Fruit fly (Drosophila melanogaster) whole organism, embryonic: Measurements from ENCODE around the gene Tctp.
A peak's percentile ranks its signal among the peaks of the same experiment; 100 is the strongest.

ENCODE experiments used
- ATbp ChIP-seq: fragments of 200-800 bp; sonication (Bioruptor generic); optimal IDR thresholded peaks from 2 replicates; lab custom pipeline; 2017; ENCODE audit warnings: missing biosample characterization, mild to moderate bottlenecking, missing genetic modification characterization, missing genetic modification reagents
- CG11085 ChIP-seq: fragments of 200-800 bp; sonication (Bioruptor generic); IDR thresholded peaks from 2 replicates; pipeline ENCODE4 v1.3.6; 2022; ENCODE audit warnings: missing biosample characterization, missing genetic modification characterization
- CG14710 ChIP-seq: fragments of 200-800 bp; sonication (Bioruptor generic); optimal IDR thresholded peaks from 3 replicates; lab custom pipeline; 2019; ENCODE audit warnings: missing biosample characterization, mild to moderate bottlenecking, missing genetic modification characterization, moderate library complexity
- CG1529 ChIP-seq: fragments of 200-800 bp; sonication (Bioruptor generic); optimal IDR thresholded peaks from 3 replicates; lab custom pipeline; 2018; ENCODE audit warnings: missing biosample characterization, missing genetic modification characterization
- CG16779 ChIP-seq: fragments of 200-800 bp; sonication (Bioruptor generic); IDR thresholded peaks from 2 replicates; pipeline ENCODE4 v1.3.6; 2022; ENCODE audit warnings: missing biosample characterization, missing genetic modification characterization
- CG17328 ChIP-seq: fragments of 200-800 bp; sonication (Bioruptor generic); IDR thresholded peaks from 2 replicates; pipeline ENCODE4 v1.3.6; 2022; ENCODE audit warnings: missing biosample characterization, missing genetic modification characterization
- CG17385 ChIP-seq: fragments of 200-800 bp; sonication (Bioruptor generic); optimal IDR thresholded peaks from 3 replicates; lab custom pipeline; 2018; ENCODE audit warnings: missing biosample characterization, mild to moderate bottlenecking, missing genetic modification characterization
- CG18619 ChIP-seq: fragments of 200-800 bp; sonication (Bioruptor generic); optimal IDR thresholded peaks from 3 replicates; lab custom pipeline; 2017; ENCODE audit warnings: missing biosample characterization, mild to moderate bottlenecking, missing genetic modification characterization
- CG2202 ChIP-seq: fragments of 200-800 bp; sonication (Bioruptor generic); optimal IDR thresholded peaks from 2 replicates; lab custom pipeline; 2018; ENCODE audit warnings: missing biosample characterization, mild to moderate bottlenecking, missing genetic modification characterization
- CG3281 ChIP-seq: fragments of 200-800 bp; sonication (Bioruptor generic); optimal IDR thresholded peaks from 3 replicates; lab custom pipeline; 2017; ENCODE audit warnings: missing biosample characterization, mild to moderate bottlenecking, missing genetic modification characterization
- CG3726 ChIP-seq: fragments of 200-800 bp; sonication (Bioruptor generic); IDR thresholded peaks from 3 replicates; pipeline ENCODE4, ENCODE4 v1.3.6; 2022; ENCODE audit warnings: missing biosample characterization, missing genetic modification characterization
- CG4424 ChIP-seq: fragments of 200-800 bp; sonication (Bioruptor generic); optimal IDR thresholded peaks from 3 replicates; lab custom pipeline; 2016; ENCODE audit warnings: missing biosample characterization, missing genetic modification characterization
- CG6175 ChIP-seq: fragments of 200-800 bp; sonication (Bioruptor generic); IDR thresholded peaks from 3 replicates; pipeline ENCODE4 v1.3.6; 2022; ENCODE audit warnings: missing biosample characterization, missing genetic modification characterization
- CG6765 ChIP-seq: fragments of 200-800 bp; sonication (Bioruptor generic); optimal IDR thresholded peaks from 3 replicates; lab custom pipeline; 2017; ENCODE audit warnings: missing biosample characterization, mild to moderate bottlenecking, missing genetic modification characterization
- CG7357 ChIP-seq: fragments of 200-800 bp; sonication (Bioruptor generic); IDR thresholded peaks from 3 replicates; pipeline ENCODE4 v1.3.6; 2022; ENCODE audit warnings: missing biosample characterization, missing genetic modification characterization
- CG7786 ChIP-seq: fragments of 200-800 bp; sonication (Bioruptor generic); optimal IDR thresholded peaks from 2 replicates; lab custom pipeline; 2016; ENCODE audit warnings: missing biosample characterization, missing genetic modification characterization
- CG7987 ChIP-seq: fragments of 200-800 bp; sonication (Bioruptor generic); optimal IDR thresholded peaks from 2 replicates; lab custom pipeline; 2018; ENCODE audit warnings: missing biosample characterization, mild to moderate bottlenecking, missing genetic modification characterization, moderate library complexity
- CG8478 ChIP-seq: fragments of >200 bp; optimal IDR thresholded peaks from 2 replicates; lab custom pipeline; 2018
- CG8944 ChIP-seq: fragments of 200-800 bp; sonication (Bioruptor generic); optimal IDR thresholded peaks from 3 replicates; lab custom pipeline; 2016; ENCODE audit warnings: missing biosample characterization, missing genetic modification characterization
- CG9797 ChIP-seq: fragments of 200-800 bp; sonication (Bioruptor generic); optimal IDR thresholded peaks from 3 replicates; lab custom pipeline; 2018; ENCODE audit warnings: missing biosample characterization, mild to moderate bottlenecking, missing genetic modification characterization
- CG9876 ChIP-seq: fragments of 200-800 bp; sonication (Bioruptor generic); optimal IDR thresholded peaks from 2 replicates; lab custom pipeline; 2016; ENCODE audit warnings: missing biosample characterization, missing genetic modification characterization
- Deaf1 ChIP-seq: fragments of 200-800 bp; optimal IDR thresholded peaks from 3 replicates; lab custom pipeline; 2019; ENCODE audit warnings: missing biosample characterization, mild to moderate bottlenecking, missing genetic modification characterization, moderate library complexity
- Doc2 ChIP-seq: fragments of 200-800 bp; sonication (Bioruptor generic); IDR thresholded peaks from 2 replicates; pipeline ENCODE4 v1.3.6; 2022; ENCODE audit warnings: missing biosample characterization, missing genetic modification characterization
- Drgx ChIP-seq: fragments of 200-800 bp; sonication (Bioruptor generic); IDR thresholded peaks from 2 replicates; pipeline ENCODE4 v1.3.6; 2022; ENCODE audit warnings: missing biosample characterization, missing genetic modification characterization
- Lhr ChIP-seq: fragments of 200-800 bp; sonication (Bioruptor generic); optimal IDR thresholded peaks from 3 replicates; lab custom pipeline; 2017; ENCODE audit warnings: mild to moderate bottlenecking, missing biosample characterization, missing genetic modification reagents, missing genetic modification characterization
- Lpt ChIP-seq: fragments of >200 bp; optimal IDR thresholded peaks from 2 replicates; lab custom pipeline; 2018; ENCODE audit warnings: missing biosample characterization, missing genetic modification characterization
- MTF-1 ChIP-seq: fragments of 200-800 bp; sonication (Bioruptor generic); optimal IDR thresholded peaks from 2 replicates; lab custom pipeline; 2018; ENCODE audit warnings: missing biosample characterization, mild to moderate bottlenecking, missing genetic modification characterization, borderline replicate concordance
- Meics ChIP-seq: fragments of 200-800 bp; sonication (Bioruptor generic); optimal IDR thresholded peaks from 2 replicates; lab custom pipeline; 2017; ENCODE audit warnings: missing biosample characterization, mild to moderate bottlenecking, missing genetic modification characterization
- NC2α ChIP-seq: fragments of 200-800 bp; sonication (Bioruptor generic); optimal IDR thresholded peaks from 2 replicates; lab custom pipeline; 2016; ENCODE audit warnings: missing biosample characterization, missing genetic modification characterization
- Poxn ChIP-seq: fragments of 200-800 bp; sonication (Bioruptor generic); IDR thresholded peaks from 2 replicates; pipeline ENCODE4 v1.3.6; 2022; ENCODE audit warnings: missing biosample characterization, missing genetic modification characterization
- Sox102F ChIP-seq: fragments of 200-800 bp; sonication (Bioruptor generic); optimal IDR thresholded peaks from 2 replicates; lab custom pipeline; 2018; ENCODE audit warnings: missing biosample characterization, mild to moderate bottlenecking, missing genetic modification characterization, moderate library complexity
- Vsx1 ChIP-seq: fragments of 200-800 bp; sonication (Bioruptor generic); optimal IDR thresholded peaks from 2 replicates; lab custom pipeline; 2017; ENCODE audit warnings: missing biosample characterization, mild to moderate bottlenecking, missing genetic modification characterization, missing genetic modification reagents
- ap ChIP-seq: fragments of 200-800 bp; sonication (Bioruptor generic); IDR thresholded peaks from 2 replicates; pipeline ENCODE4 v1.3.6; 2022; ENCODE audit warnings: missing biosample characterization, missing genetic modification characterization
- bcd ChIP-seq: fragments of 200-800 bp; sonication (Bioruptor generic); optimal IDR thresholded peaks from 2 replicates; lab custom pipeline; 2017; ENCODE audit warnings: missing biosample characterization, mild to moderate bottlenecking, missing genetic modification characterization
- bowl ChIP-seq: fragments of 200-800 bp; sonication (Bioruptor generic); IDR thresholded peaks from 2 replicates; pipeline ENCODE4 v1.3.6; 2022; ENCODE audit warnings: missing biosample characterization, missing genetic modification characterization
- chif ChIP-seq, 2 experiments: fragments of 200-800 bp; sonication (Bioruptor generic); optimal IDR thresholded peaks; 3 replicates each; lab custom pipeline; 2016; ENCODE audit warnings: missing biosample characterization in 2 of 2, missing genetic modification characterization in 2 of 2
- chinmo ChIP-seq: fragments of 200-800 bp; sonication (Bioruptor generic); IDR thresholded peaks from 4 replicates; pipeline ENCODE4 v1.3.6; 2022; ENCODE audit warnings: missing biosample characterization, missing genetic modification characterization; ENCODE audit not compliant: partially characterized antibody
- corto ChIP-seq: fragments of 200-800 bp; sonication (Bioruptor generic); optimal IDR thresholded peaks from 2 replicates; lab custom pipeline; 2016; ENCODE audit warnings: missing biosample characterization, mild to moderate bottlenecking, missing genetic modification characterization, moderate library complexity
- danr ChIP-seq: fragments of 200-800 bp; sonication (Bioruptor generic); IDR thresholded peaks from 2 replicates; pipeline ENCODE4 v1.3.6; 2022; ENCODE audit warnings: missing biosample characterization, missing genetic modification characterization
- dmrt99B ChIP-seq: fragments of 200-800 bp; sonication (Bioruptor generic); optimal IDR thresholded peaks from 2 replicates; lab custom pipeline; 2018; ENCODE audit warnings: missing biosample characterization, mild to moderate bottlenecking, missing genetic modification characterization, moderate library complexity
- esg ChIP-seq: fragments of 200-800 bp; sonication (Bioruptor generic); conservative IDR thresholded peaks from 2 replicates; pipeline ENCODE4 v1.3.6; 2022; ENCODE audit warnings: missing biosample characterization, missing genetic modification characterization
- eve ChIP-seq, 2 experiments: fragments of >200 bp; optimal IDR thresholded peaks; 2 replicates each; lab custom pipeline; 2017; ENCODE audit warnings: missing biosample characterization in 2 of 2, missing genetic modification characterization in 2 of 2
- lab ChIP-seq: fragments of 200-800 bp; sonication (Bioruptor generic); optimal IDR thresholded peaks from 3 replicates; lab custom pipeline; 2017; ENCODE audit warnings: missing biosample characterization, missing genetic modification characterization, mild to moderate bottlenecking, moderate library complexity, missing genetic modification reagents
- lbe ChIP-seq: fragments of 200-800 bp; sonication (Bioruptor generic); optimal IDR thresholded peaks from 2 replicates; lab custom pipeline; 2016; ENCODE audit warnings: missing biosample characterization, mild to moderate bottlenecking, missing genetic modification characterization
- nau ChIP-seq: fragments of 200-800 bp; sonication (Bioruptor generic); optimal IDR thresholded peaks from 3 replicates; lab custom pipeline; 2017; ENCODE audit warnings: missing biosample characterization, mild to moderate bottlenecking, missing genetic modification characterization, missing genetic modification reagents
- nerfin-1 ChIP-seq: fragments of 200-800 bp; sonication (Bioruptor generic); optimal IDR thresholded peaks from 3 replicates; lab custom pipeline; 2019; ENCODE audit warnings: missing biosample characterization, mild to moderate bottlenecking, missing genetic modification characterization, moderate library complexity
- pros ChIP-seq: fragments of 200-800 bp; sonication (Bioruptor generic); optimal IDR thresholded peaks from 3 replicates; lab custom pipeline; 2019; ENCODE audit warnings: missing biosample characterization, mild to moderate bottlenecking, missing genetic modification characterization, moderate library complexity
- stc ChIP-seq: fragments of 200-800 bp; sonication (Bioruptor generic); IDR thresholded peaks from 2 replicates; pipeline ENCODE4 v1.3.6; 2022; ENCODE audit warnings: missing biosample characterization, missing genetic modification characterization
- twi ChIP-seq: fragments of 200-800 bp; optimal IDR thresholded peaks from 2 replicates; lab custom pipeline; 2019; ENCODE audit warnings: missing biosample characterization, mild to moderate bottlenecking, missing genetic modification characterization, moderate library complexity
- zen ChIP-seq: fragments of 200-800 bp; sonication (Bioruptor generic); optimal IDR thresholded peaks from 3 replicates; lab custom pipeline; 2018; ENCODE audit warnings: missing biosample characterization, mild to moderate bottlenecking, missing genetic modification characterization, moderate library complexity

The Tctp gene

DNA sequence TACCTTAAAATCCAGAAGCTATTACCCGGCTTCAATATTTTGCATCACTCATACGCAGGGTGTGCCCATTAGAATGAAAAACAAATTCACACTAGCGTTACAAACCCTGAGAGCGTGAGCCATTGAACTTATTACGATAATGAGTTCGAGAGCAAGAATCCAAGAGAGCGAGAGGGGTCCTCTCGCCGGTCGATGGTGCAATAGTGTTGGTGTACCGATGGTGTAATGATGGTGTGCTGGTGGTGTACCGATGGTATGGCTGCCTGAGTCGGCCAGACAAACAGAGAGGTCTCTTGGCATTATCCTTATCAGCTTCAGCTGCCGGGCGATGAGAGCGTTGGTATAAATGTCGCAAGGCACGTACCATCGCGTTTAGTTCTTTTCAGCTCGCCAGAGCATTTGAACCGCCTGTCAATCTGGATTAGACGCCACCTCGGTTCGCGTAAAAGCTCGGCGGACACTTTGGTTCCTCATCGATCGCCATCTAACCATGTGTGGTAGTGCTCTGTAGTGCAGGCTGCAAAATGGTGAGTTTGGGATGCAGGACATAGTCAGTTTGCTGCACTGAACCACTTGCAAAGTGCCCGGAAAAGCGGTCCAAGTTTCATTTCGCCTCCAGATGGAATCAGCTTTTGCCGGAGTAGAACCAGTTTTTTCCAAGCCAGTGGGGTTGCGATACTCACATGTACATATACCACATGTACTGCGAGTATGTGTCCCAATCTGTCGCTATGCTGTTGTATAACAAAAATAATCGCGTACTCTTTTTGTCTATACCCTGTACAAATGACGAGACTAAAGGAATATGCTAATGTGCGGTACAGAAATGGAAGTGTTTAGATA, 9.8 kb upstream of the Tctp start (continued):
- TF ChIP-seq CG7987 (GFP tag; lab: Kevin White, UChicago) (no peak), Deaf1 (tag; lab: Kevin White, UChicago) (no peak), corto (no peak), eve (GFP tag; optimal IDR thresholded peaks at IDR 0.05; lab: Kevin White, UChicago) (no peak), CG11085 (no peak), CG4424 (GFP tag; lab: Kevin White, UChicago) (no peak), dmrt99B (tag; lab: Kevin White, UChicago) (no peak), Lpt (no peak), nerfin-1 (tag; lab: Kevin White, UChicago) (no peak), chif (GFP tag; optimal IDR thresholded peaks at IDR 0.05; lab: Kevin White, UChicago) (no peak), nau (GFP tag; lab: Kevin White, UChicago) (no peak), CG3726 (GFP tag; lab: Robert Waterston, UW) (no peak), stc (GFP tag; lab: Robert Waterston, UW) (0 out of 2 replicates have a peak, but pooled peaks have one; percentile 16), CG8944 (GFP tag; lab: Kevin White, UChicago) (no peak), esg (no peak), chinmo (0 out of 4 replicates have a peak, but pooled peaks have one; percentile 34), ap (no peak), MTF-1 (no peak), CG8478 (no peak), CG14710 (tag; lab: Kevin White, UChicago) (no peak), CG6175 (GFP tag; lab: Robert Waterston, UW) (no peak), CG9876 (no peak), CG3281 (GFP tag; lab: Kevin White, UChicago) (no peak), danr (GFP tag; lab: Robert Waterston, UW) (no peak), CG18619 (GFP tag; lab: Kevin White, UChicago) (no peak), CG9797 (GFP tag; lab: Kevin White, UChicago) (no peak), bowl (no peak), CG1529 (GFP tag; lab: Kevin White, UChicago) (peak; percentile 27), CG6765 (GFP tag; lab: Kevin White, UChicago) (no peak), CG17328 (GFP tag; lab: Robert Waterston, UW) (no peak), Drgx (GFP tag; lab: Robert Waterston, UW) (no peak), CG2202 (tag; lab: Kevin White, UChicago) (no peak), Lhr (GFP tag; lab: Kevin White, UChicago) (no peak), ATbp (peak; percentile 46), lbe (no peak), lab (GFP tag; lab: Kevin White, UChicago) (no peak), CG7357 (GFP tag; lab: Robert Waterston, UW) (no peak), CG16779 (GFP tag; lab: Robert Waterston, UW) (no peak), Sox102F (no peak), Vsx1 (GFP tag; lab: Kevin White, UChicago) (peak; percentile 41), Poxn (GFP tag; lab: Robert Waterston, UW) (no peak), NC2α (GFP tag; lab: Kevin White, UChicago) (no peak), Doc2 (GFP tag; lab: Robert Waterston, UW) (no peak), bcd (no peak), Meics (no peak), CG7786 (GFP tag; lab: Kevin White, UChicago) (no peak), pros (GFP tag; lab: Kevin White, UChicago) (no peak), CG17385 (GFP tag; lab: Kevin White, UChicago) (peak; percentile 41), twi (tag; lab: Kevin White, UChicago) (no peak), zen (tag; lab: Kevin White, UChicago) (no peak)
